Worm (Caenorhabditis elegans): ENCODE measurements around the gene F40G9.5.

DNA sequence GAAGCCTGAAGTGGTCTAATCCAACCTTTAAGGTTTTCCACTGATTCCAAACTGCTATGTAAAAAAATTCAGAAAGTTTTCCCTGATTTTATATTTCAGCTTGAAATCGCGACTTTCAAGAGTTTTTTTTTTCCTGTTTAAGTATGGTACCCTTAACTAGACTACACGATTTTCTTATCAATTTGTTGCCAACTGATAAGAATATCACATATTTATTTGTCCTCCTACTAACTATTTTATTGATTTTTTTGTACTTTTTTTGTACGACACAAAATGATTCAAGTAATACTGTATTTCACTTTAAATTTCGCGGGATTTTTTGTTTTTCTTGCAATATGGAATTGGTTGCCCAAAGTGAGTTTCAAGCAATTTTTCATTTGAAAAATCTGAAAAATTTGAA is 2.0 kb downstream of the F40G9.5 start:
- TF ChIP-seq zfp-2 (tag; optimal IDR thresholded peaks at IDR 0.05) (no peak), madf-9 (GFP tag; conservative IDR thresholded peaks at IDR 0.05) (no peak)
